Worm (Caenorhabditis elegans): Measurements from ENCODE around the gene W04E12.2.

ce11 chrV:19790248-19790647 lies 49.3 kb upstream of the W04E12.2 start:
- no peak for TF ChIP-seq nhr-12 (tag; optimal IDR thresholded peaks at IDR 0.05)
- no peak for TF ChIP-seq elt-1 (tag; optimal IDR thresholded peaks at IDR 0.05; ENCODE audit: borderline replicate concordance, insufficient read depth)
- no peak for TF ChIP-seq mab-5 (tag; optimal IDR thresholded peaks at IDR 0.05)

Data from whole organism, mixed stage, embryonic.